Worm (Caenorhabditis elegans): ENCODE measurements around the gene K10C9.7.

K10C9.7 gene

ce11 chrV:1038074-1038473, 29.3 kb downstream of the K10C9.7 start:
- no peak for TF ChIP-seq ama-1 (optimal IDR thresholded peaks at IDR 0.05)
- TF ChIP-seq nhr-129 (tag; optimal IDR thresholded peaks at IDR 0.05): no peak
- no peak for TF ChIP-seq mab-5 (tag; optimal IDR thresholded peaks at IDR 0.05)
- no peak for TF ChIP-seq F13H6.1 (tag; optimal IDR thresholded peaks at IDR 0.05)
- TF ChIP-seq nhr-10 (tag; optimal IDR thresholded peaks at IDR 0.05): no peak
- TF ChIP-seq lin-13 (GFP tag; optimal IDR thresholded peaks at IDR 0.05): no peak
- no peak for TF ChIP-seq sem-4 (tag; optimal IDR thresholded peaks at IDR 0.05)
- no peak for TF ChIP-seq gmeb-1 (tag; optimal IDR thresholded peaks at IDR 0.05)
- TF ChIP-seq skn-1 (tag; optimal IDR thresholded peaks at IDR 0.05): no peak
- no peak for TF ChIP-seq zag-1 (tag; optimal IDR thresholded peaks at IDR 0.05)

ce11 chrV:1033304-1033703, 34.1 kb downstream of the K10C9.7 start, which contains the start of gene flp-34:
Gene flp-34, minus strand, starts transcription at chrV:1033404.
- TF ChIP-seq ama-1 (optimal IDR thresholded peaks at IDR 0.05) (no peak), egl-27 (tag; optimal IDR thresholded peaks at IDR 0.05) (no peak)

ce11 chrV:1027044-1027443, 40.3 kb downstream of the K10C9.7 start, which contains the start of gene R09A1.3:
Gene R09A1.3, minus strand, starts transcription at chrV:1027074.
- TF ChIP-seq mbf-1 (tag; optimal IDR thresholded peaks at IDR 0.05) (no peak), fos-1 (tag; optimal IDR thresholded peaks at IDR 0.05) (peak; percentile 45), nhr-25 (tag; optimal IDR thresholded peaks at IDR 0.05) (no peak)

- TF ChIP-seq nhr-6 (tag; optimal IDR thresholded peaks at IDR 0.05) (no peak), nhr-21 (tag; optimal IDR thresholded peaks at IDR 0.05) (no peak), snpc-4 (tag; optimal IDR thresholded peaks at IDR 0.05) (no peak), ceh-82 (tag; optimal IDR thresholded peaks at IDR 0.05) (no peak), sma-9 (GFP tag; optimal IDR thresholded peaks at IDR 0.05) (no peak), sma-9 (tag; optimal IDR thresholded peaks at IDR 0.05) (no peak), nhr-12 (tag; optimal IDR thresholded peaks at IDR 0.05) (no peak), ceh-16 (tag; optimal IDR thresholded peaks at IDR 0.05) (no peak), dmd-4 (tag; optimal IDR thresholded peaks at IDR 0.05) (no peak), peb-1 (tag; optimal IDR thresholded peaks at IDR 0.05) (no peak), sma-3 (GFP tag; optimal IDR thresholded peaks at IDR 0.05) (no peak), nhr-237 (tag; optimal IDR thresholded peaks at IDR 0.05) (no peak), ztf-11 (tag; optimal IDR thresholded peaks at IDR 0.05) (no peak), mbf-1 (tag; optimal IDR thresholded peaks at IDR 0.05) (no peak), nhr-25 (tag; optimal IDR thresholded peaks at IDR 0.05) (no peak), crh-2 (tag; optimal IDR thresholded peaks at IDR 0.05) (no peak), C34F6.9 (tag; optimal IDR thresholded peaks at IDR 0.05) (no peak), lsy-2 (tag; optimal IDR thresholded peaks at IDR 0.05) (no peak), ztf-1 (GFP tag; conservative IDR thresholded peaks at IDR 0.05) (no peak), nhr-129 (tag; optimal IDR thresholded peaks at IDR 0.05) (no peak), lin-11 (tag; optimal IDR thresholded peaks at IDR 0.05) (no peak)
Measured at ce11 chrV:1023367-1023766, 44.0 kb downstream of the K10C9.7 start, which contains the start of gene pei-2. Gene pei-2, minus strand, starts transcription at chrV:1023467.

- TF ChIP-seq nhr-25 (tag; optimal IDR thresholded peaks at IDR 0.05) (no peak), sma-3 (GFP tag; optimal IDR thresholded peaks at IDR 0.05) (no peak), nhr-21 (tag; optimal IDR thresholded peaks at IDR 0.05) (no peak), skn-1 (tag; optimal IDR thresholded peaks at IDR 0.05) (no peak), gmeb-1 (tag; optimal IDR thresholded peaks at IDR 0.05) (no peak), lin-11 (tag; optimal IDR thresholded peaks at IDR 0.05) (no peak), nhr-237 (tag; optimal IDR thresholded peaks at IDR 0.05) (no peak), lin-13 (GFP tag; optimal IDR thresholded peaks at IDR 0.05) (no peak), nhr-129 (tag; optimal IDR thresholded peaks at IDR 0.05) (no peak), unc-55 (GFP tag; optimal IDR thresholded peaks at IDR 0.05) (no peak), nhr-77 (tag; optimal IDR thresholded peaks at IDR 0.05) (no peak), lin-39 (tag; optimal IDR thresholded peaks at IDR 0.05) (no peak)
Measured at ce11 chrV:1021456-1021855, 45.9 kb downstream of the K10C9.7 start.

- no peak for TF ChIP-seq F13H6.1 (tag; optimal IDR thresholded peaks at IDR 0.05)
- TF ChIP-seq nhr-77 (tag; optimal IDR thresholded peaks at IDR 0.05): no peak
- no peak for TF ChIP-seq lin-39 (tag; optimal IDR thresholded peaks at IDR 0.05)
- TF ChIP-seq R02D3.7 (tag; optimal IDR thresholded peaks at IDR 0.05): no peak
- no peak for TF ChIP-seq unc-39 (tag; optimal IDR thresholded peaks at IDR 0.05)
- no peak for TF ChIP-seq ZK546.5 (tag; optimal IDR thresholded peaks at IDR 0.05)
Measured at ce11 chrV:1017196-1017595, 50.2 kb downstream of the K10C9.7 start.

Measured in whole organism, L2 larva.